Worm (Caenorhabditis elegans) whole organism, mixed stage, embryonic: ENCODE measurements around the gene cmk-1.

Experiments used
- blmp-1 ChIP-seq: fragments of 150-350 bp; optimal IDR thresholded peaks from 2 replicates; lab custom pipeline; 2014; ENCODE audit warnings: missing biosample characterization, missing genetic modification characterization
- elt-3 ChIP-seq: fragments of 150-350 bp; optimal IDR thresholded peaks from 2 replicates; lab custom pipeline; 2014; ENCODE audit warnings: missing biosample characterization, missing genetic modification characterization
- lsy-2 ChIP-seq: fragments of 150-350 bp; optimal IDR thresholded peaks from 2 replicates; lab custom pipeline; 2014; ENCODE audit warnings: missing biosample characterization, missing genetic modification characterization
- nhr-12 ChIP-seq: fragments of 150-350 bp; optimal IDR thresholded peaks from 2 replicates; lab custom pipeline; 2014; ENCODE audit warnings: missing biosample characterization, missing genetic modification characterization
- nhr-237 ChIP-seq: fragments of 150-350 bp; optimal IDR thresholded peaks from 2 replicates; lab custom pipeline; 2014; ENCODE audit warnings: missing biosample characterization, missing genetic modification characterization
- nhr-28 ChIP-seq: fragments of 150-350 bp; optimal IDR thresholded peaks from 2 replicates; lab custom pipeline; 2014; ENCODE audit warnings: missing biosample characterization, missing genetic modification characterization
- pha-4 ChIP-seq: fragments of 150-350 bp; optimal IDR thresholded peaks from 2 replicates; lab custom pipeline; 2018; ENCODE audit warnings: missing biosample characterization, missing genetic modification reagents, missing genetic modification characterization
- sptf-1 ChIP-seq: sonication (generic microtip); optimal IDR thresholded peaks from 2 replicates; lab custom pipeline; 2017; ENCODE audit warnings: mild to moderate bottlenecking, missing genetic modification characterization, moderate library complexity, missing compliant biosample characterization
- tbx-8 ChIP-seq: fragments of 200-800 bp; sonication (Bioruptor generic); optimal IDR thresholded peaks from 2 replicates; lab custom pipeline; 2018; ENCODE audit warnings: mild to moderate bottlenecking, missing genetic modification characterization, moderate library complexity, missing compliant biosample characterization
- unc-62 ChIP-seq: fragments of 150-350 bp; optimal IDR thresholded peaks from 2 replicates; lab custom pipeline; 2014; ENCODE audit warnings: missing biosample characterization, missing genetic modification reagents, missing genetic modification characterization
- ztf-11 ChIP-seq: fragments of 150-350 bp; optimal IDR thresholded peaks from 2 replicates; lab custom pipeline; 2014; ENCODE audit warnings: missing biosample characterization, missing genetic modification characterization

DNA sequence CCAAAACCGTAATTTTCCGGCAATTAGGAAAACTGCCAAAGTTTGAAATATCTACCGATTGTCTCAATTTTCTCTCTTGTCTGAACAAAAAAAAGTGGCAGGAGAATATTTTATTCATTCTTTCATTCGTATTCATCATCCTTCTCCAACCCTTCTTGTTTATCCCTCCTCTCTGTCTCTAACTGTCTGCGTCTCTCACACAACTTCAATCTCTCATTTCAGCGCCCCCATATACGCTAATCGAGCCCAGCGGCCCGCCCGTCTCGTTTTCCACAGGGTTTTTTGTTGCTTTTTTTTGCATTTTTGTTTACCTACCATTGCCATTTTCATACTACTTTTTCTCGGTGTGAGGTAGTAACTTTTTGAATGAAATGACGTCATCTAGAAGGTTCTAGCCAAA is 18.0 kb downstream of the cmk-1 start:
- TF ChIP-seq nhr-28 (no peak), nhr-237 (tag; lab: Kevin White, UChicago) (no peak), unc-62 (GFP tag; lab: Kevin White, UChicago) (no peak), nhr-12 (no peak), tbx-8 (GFP tag; lab: Kevin White, UChicago) (no peak), sptf-1 (tag; lab: Kevin White, UChicago) (peak; percentile 4), lsy-2 (tag; lab: Kevin White, UChicago) (no peak), pha-4 (tag; lab: Kevin White, UChicago) (no peak), blmp-1 (tag; lab: Kevin White, UChicago) (no peak), elt-3 (no peak), ztf-11 (tag; lab: Kevin White, UChicago) (no peak)
